Worm (Caenorhabditis elegans): ENCODE results near the gene C10A4.3.
"Not testable (repeated sequence)": the region's sequence is repeated elsewhere in the genome, so short reads cannot be mapped to it uniquely, and the experiment has no call there.

The C10A4.3 gene

DNA sequence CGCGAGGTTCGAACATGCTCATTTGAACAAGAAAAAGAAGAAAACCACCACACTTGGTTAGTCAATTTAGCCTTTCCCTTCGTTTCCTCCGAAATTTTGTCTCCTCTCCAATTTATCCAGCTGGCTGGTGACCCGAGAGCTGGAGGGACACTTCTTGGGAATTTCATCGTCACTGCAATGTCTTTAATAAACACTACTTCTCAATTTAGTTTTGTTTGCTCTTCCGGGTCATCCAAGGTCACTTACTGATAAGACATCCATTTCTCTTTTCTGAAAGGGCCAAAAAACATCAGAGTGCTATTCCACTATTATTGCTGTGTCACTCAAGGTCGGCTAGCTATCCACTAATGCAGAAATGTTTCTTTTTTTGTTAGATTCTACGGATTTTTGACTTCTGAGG, at the start of gene C10A4.3:
C10A4.3 (plus strand) TSS at position 301 of the 400 bp plus-strand sequence.
- TF ChIP-seq ama-1 (optimal IDR thresholded peaks at IDR 0.05) (no peak), pes-1 (GFP tag; IDR thresholded peaks at IDR 0.05) (no peak), ceh-13 (GFP tag; optimal IDR thresholded peaks at IDR 0.05) (no peak), F13C5.2 (tag; optimal IDR thresholded peaks at IDR 0.05) (no peak), hnd-1 (tag; optimal IDR thresholded peaks at IDR 0.05) (no peak), sea-1 (GFP tag; conservative IDR thresholded peaks at IDR 0.05) (no peak), aly-1 (tag; optimal IDR thresholded peaks at IDR 0.05) (no peak), flt-1 (GFP tag; IDR thresholded peaks at IDR 0.05) (no peak), ets-7 (tag; optimal IDR thresholded peaks at IDR 0.05) (no peak), ceh-36 (tag; optimal IDR thresholded peaks at IDR 0.05) (no peak), tbx-37 (GFP tag; conservative IDR thresholded peaks at IDR 0.05) (no peak), tbx-11 (GFP tag; IDR thresholded peaks at IDR 0.05) (no peak), hmbx-1 (tag; optimal IDR thresholded peaks at IDR 0.05) (no peak), hmg-4 (GFP tag; optimal IDR thresholded peaks at IDR 0.05) (no peak), scrt-1 (GFP tag; IDR thresholded peaks at IDR 0.05) (no peak)

DNA sequence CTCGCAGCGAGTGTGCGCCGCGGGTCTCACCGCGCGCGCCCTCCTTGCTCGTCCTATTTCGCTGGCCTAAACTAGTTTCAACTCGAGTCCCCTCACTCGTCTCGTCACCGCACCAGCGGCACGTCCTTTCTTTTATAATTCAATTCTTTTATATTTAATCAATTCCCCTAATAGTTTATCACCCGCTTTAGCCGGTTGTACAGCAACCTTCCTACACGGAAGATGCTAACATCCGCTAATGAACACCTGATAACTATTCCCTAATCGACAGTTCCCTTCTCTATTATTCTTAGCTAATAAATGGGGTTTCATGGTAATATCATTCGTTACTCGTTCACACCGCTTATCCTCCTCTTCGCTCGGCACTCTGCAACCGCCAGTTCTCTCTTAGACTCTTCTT, 40.2 kb upstream of the C10A4.3 start, which contains the start of gene C56G3.2:
C56G3.2 (plus strand) TSS at position 301 of the 400 bp plus-strand sequence.
- TF ChIP-seq hnd-1 (tag; optimal IDR thresholded peaks at IDR 0.05); ama-1 (optimal IDR thresholded peaks at IDR 0.05); tbx-37 (GFP tag; conservative IDR thresholded peaks at IDR 0.05): not testable (repeated sequence)

- TF ChIP-seq tbx-11 (GFP tag; IDR thresholded peaks at IDR 0.05): no peak
- TF ChIP-seq ceh-36 (tag; optimal IDR thresholded peaks at IDR 0.05): no peak
- TF ChIP-seq flt-1 (GFP tag; IDR thresholded peaks at IDR 0.05): no peak
- TF ChIP-seq hnd-1 (tag; optimal IDR thresholded peaks at IDR 0.05): no peak
- no peak for TF ChIP-seq hmbx-1 (tag; optimal IDR thresholded peaks at IDR 0.05)
- no peak for TF ChIP-seq scrt-1 (GFP tag; IDR thresholded peaks at IDR 0.05)
- TF ChIP-seq tbx-37 (GFP tag; conservative IDR thresholded peaks at IDR 0.05): no peak
- TF ChIP-seq ets-7 (tag; optimal IDR thresholded peaks at IDR 0.05): no peak
- TF ChIP-seq hmg-4 (GFP tag; optimal IDR thresholded peaks at IDR 0.05): no peak
- TF ChIP-seq B0310.2 (tag; optimal IDR thresholded peaks at IDR 0.05): no peak
- TF ChIP-seq F13C5.2 (tag; optimal IDR thresholded peaks at IDR 0.05): no peak
- TF ChIP-seq aly-1 (tag; optimal IDR thresholded peaks at IDR 0.05): no peak
- TF ChIP-seq tra-4 (tag; optimal IDR thresholded peaks at IDR 0.05): no peak
- TF ChIP-seq pes-1 (GFP tag; IDR thresholded peaks at IDR 0.05): no peak
- TF ChIP-seq sea-1 (GFP tag; conservative IDR thresholded peaks at IDR 0.05): no peak
Observed at ce11 chrX:7369770-7370169, 35.7 kb upstream of the C10A4.3 start.

DNA sequence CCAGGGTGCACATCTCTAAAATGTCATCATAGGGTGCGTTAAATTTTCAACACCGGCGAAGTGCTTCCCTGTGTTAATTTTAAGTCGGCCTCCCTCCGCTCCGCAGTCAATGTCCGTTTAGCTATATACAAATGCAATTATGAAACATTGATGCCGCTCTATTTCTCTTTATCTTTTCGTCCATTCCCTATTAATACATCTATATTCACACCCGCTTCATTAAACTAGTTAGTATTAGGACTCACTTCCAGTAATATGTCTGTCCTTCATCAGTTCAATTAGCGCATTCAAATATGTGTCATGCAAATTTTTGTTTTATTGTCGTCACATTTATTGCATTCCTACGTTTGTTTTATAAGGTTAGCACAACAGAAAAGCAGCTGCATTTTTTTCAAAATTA, 33.5 kb upstream of the C10A4.3 start:
- TF ChIP-seq tbx-11 (GFP tag; IDR thresholded peaks at IDR 0.05) (no peak), ceh-13 (GFP tag; optimal IDR thresholded peaks at IDR 0.05) (no peak), tbx-37 (GFP tag; conservative IDR thresholded peaks at IDR 0.05) (no peak), ceh-36 (tag; optimal IDR thresholded peaks at IDR 0.05) (no peak), scrt-1 (GFP tag; IDR thresholded peaks at IDR 0.05) (no peak), ets-7 (tag; optimal IDR thresholded peaks at IDR 0.05) (no peak), pes-1 (GFP tag; IDR thresholded peaks at IDR 0.05) (no peak), flt-1 (GFP tag; IDR thresholded peaks at IDR 0.05) (no peak), sea-1 (GFP tag; conservative IDR thresholded peaks at IDR 0.05) (no peak), aly-1 (tag; optimal IDR thresholded peaks at IDR 0.05) (no peak), hnd-1 (tag; optimal IDR thresholded peaks at IDR 0.05) (no peak), tra-4 (tag; optimal IDR thresholded peaks at IDR 0.05) (no peak), ama-1 (optimal IDR thresholded peaks at IDR 0.05) (no peak), B0310.2 (tag; optimal IDR thresholded peaks at IDR 0.05) (no peak), hmg-4 (GFP tag; optimal IDR thresholded peaks at IDR 0.05) (no peak), hmbx-1 (tag; optimal IDR thresholded peaks at IDR 0.05) (no peak)

- TF ChIP-seq hmg-4 (GFP tag; optimal IDR thresholded peaks at IDR 0.05) (no peak), ama-1 (optimal IDR thresholded peaks at IDR 0.05) (no peak), ets-7 (tag; optimal IDR thresholded peaks at IDR 0.05) (no peak), tra-4 (tag; optimal IDR thresholded peaks at IDR 0.05) (no peak), B0310.2 (tag; optimal IDR thresholded peaks at IDR 0.05) (no peak), ceh-36 (tag; optimal IDR thresholded peaks at IDR 0.05) (no peak), scrt-1 (GFP tag; IDR thresholded peaks at IDR 0.05) (no peak), aly-1 (tag; optimal IDR thresholded peaks at IDR 0.05) (no peak), tbx-37 (GFP tag; conservative IDR thresholded peaks at IDR 0.05) (no peak), ceh-13 (GFP tag; optimal IDR thresholded peaks at IDR 0.05) (no peak), pes-1 (GFP tag; IDR thresholded peaks at IDR 0.05) (no peak), tbx-11 (GFP tag; IDR thresholded peaks at IDR 0.05) (no peak)
Observed at ce11 chrX:7376941-7377340, 28.6 kb upstream of the C10A4.3 start, which contains the start of gene npr-8. npr-8 (plus strand) TSS chrX:7377302.

- TF ChIP-seq tbx-37 (GFP tag; conservative IDR thresholded peaks at IDR 0.05) (no peak), pes-1 (GFP tag; IDR thresholded peaks at IDR 0.05) (no peak), ama-1 (optimal IDR thresholded peaks at IDR 0.05) (no peak), aly-1 (tag; optimal IDR thresholded peaks at IDR 0.05) (no peak), hmg-4 (GFP tag; optimal IDR thresholded peaks at IDR 0.05) (no peak), B0310.2 (tag; optimal IDR thresholded peaks at IDR 0.05) (no peak), tbx-11 (GFP tag; IDR thresholded peaks at IDR 0.05) (no peak), ceh-13 (GFP tag; optimal IDR thresholded peaks at IDR 0.05) (no peak), ets-7 (tag; optimal IDR thresholded peaks at IDR 0.05) (no peak), sea-1 (GFP tag; conservative IDR thresholded peaks at IDR 0.05) (no peak)
Observed at ce11 chrX:7378608-7379007, 26.9 kb upstream of the C10A4.3 start.

DNA sequence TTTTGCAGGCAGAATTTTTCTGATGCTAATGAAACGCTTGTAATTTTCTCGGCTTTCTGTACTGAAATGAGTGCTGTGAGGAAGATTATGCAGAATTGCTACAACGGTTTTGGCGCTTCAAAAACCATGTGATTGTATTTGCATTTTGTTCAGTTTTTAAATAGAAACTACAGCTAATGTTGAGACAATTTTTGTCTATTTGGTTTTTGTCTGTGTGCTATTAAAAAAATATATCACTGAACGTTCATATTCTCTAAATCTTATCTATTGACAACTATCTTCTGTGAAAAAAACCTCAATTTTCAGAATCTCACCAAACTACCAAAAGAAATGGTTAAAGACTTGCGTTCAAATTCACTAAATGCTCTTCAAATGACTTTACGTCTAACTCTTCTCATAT, 15.2 kb upstream of the C10A4.3 start, which contains the start of gene C10A4.6:
C10A4.6 (plus strand) TSS at position 301 of the 400 bp plus-strand sequence.
- TF ChIP-seq hnd-1 (tag; optimal IDR thresholded peaks at IDR 0.05) (no peak), F13C5.2 (tag; optimal IDR thresholded peaks at IDR 0.05) (no peak), ceh-13 (GFP tag; optimal IDR thresholded peaks at IDR 0.05) (no peak), ceh-36 (tag; optimal IDR thresholded peaks at IDR 0.05) (no peak), ama-1 (optimal IDR thresholded peaks at IDR 0.05) (no peak), tbx-11 (GFP tag; IDR thresholded peaks at IDR 0.05) (no peak), tbx-37 (GFP tag; conservative IDR thresholded peaks at IDR 0.05) (no peak), B0310.2 (tag; optimal IDR thresholded peaks at IDR 0.05) (no peak), hmbx-1 (tag; optimal IDR thresholded peaks at IDR 0.05) (no peak), flt-1 (GFP tag; IDR thresholded peaks at IDR 0.05) (no peak), ets-7 (tag; optimal IDR thresholded peaks at IDR 0.05) (no peak), hmg-4 (GFP tag; optimal IDR thresholded peaks at IDR 0.05) (no peak)
